Fruit fly (Drosophila melanogaster): ENCODE results near the gene CG15203.

- no peak for TF ChIP-seq fru (GFP tag; optimal IDR thresholded peaks at IDR 0.05)
- TF ChIP-seq CrebA (GFP tag; optimal IDR thresholded peaks at IDR 0.05; ENCODE audit: borderline replicate concordance): no peak
- no peak for TF ChIP-seq rgr (GFP tag; optimal IDR thresholded peaks at IDR 0.05)
- TF ChIP-seq Abd-B (GFP tag; optimal IDR thresholded peaks at IDR 0.05): no peak
- no peak for TF ChIP-seq Sp1 (GFP tag; optimal IDR thresholded peaks at IDR 0.05)
- peak; percentile 35 for TF ChIP-seq N (GFP tag; optimal IDR thresholded peaks at IDR 0.05)
- no peak for TF ChIP-seq h (GFP tag; optimal IDR thresholded peaks at IDR 0.05)
- TF ChIP-seq Hr83 (GFP tag; optimal IDR thresholded peaks at IDR 0.05; ENCODE audit: poor library complexity, severe bottlenecking): no peak
- no peak for TF ChIP-seq CG32264 (GFP tag; optimal IDR thresholded peaks at IDR 0.05)
- peak; percentile 24 for TF ChIP-seq HLH106 (tag; optimal IDR thresholded peaks at IDR 0.05)
- TF ChIP-seq Myc (optimal IDR thresholded peaks at IDR 0.05): no peak
Measured at dm6 chrX:11108845-11109450, 42.6 kb downstream of the CG15203 start.
